Worm (Caenorhabditis elegans) whole organism, L4 larva: ENCODE results near the gene F49F1.4.

ENCODE experiments used
- F26F4.8 ChIP-seq: fragments of 200-800 bp; sonication (Bioruptor generic); conservative IDR thresholded peaks from 2 replicates; pipeline ENCODE4 v1.3.6; 2022; ENCODE audit warnings: missing genetic modification characterization, missing compliant biosample characterization
- lin-39 ChIP-seq: fragments of 150-350 bp; optimal IDR thresholded peaks from 2 replicates; lab custom pipeline; 2014; ENCODE audit warnings: missing biosample characterization, missing genetic modification reagents, missing genetic modification characterization
- mep-1 ChIP-seq: fragments of 150-350 bp; sonication (generic microtip); optimal IDR thresholded peaks from 3 replicates; lab custom pipeline; 2014; ENCODE audit warnings: missing biosample characterization, missing genetic modification characterization
- nhr-111 ChIP-seq: fragments of 200-800 bp; sonication (Bioruptor generic); optimal IDR thresholded peaks from 2 replicates; lab custom pipeline; 2018; ENCODE audit warnings: mild to moderate bottlenecking, missing genetic modification characterization, missing compliant biosample characterization
- nhr-77 ChIP-seq: fragments of 150-350 bp; optimal IDR thresholded peaks from 2 replicates; lab custom pipeline; 2014; ENCODE audit warnings: missing biosample characterization, missing genetic modification characterization

ce11 chrIV:4083094-4083493, 32.4 kb downstream of the F49F1.4 start:
- TF ChIP-seq nhr-111 (no peak), lin-39 (no peak), mep-1 (no peak), F26F4.8 (no peak), nhr-77 (no peak)
